Fruit fly (Drosophila melanogaster) Kc167 (cell line): Measurements from ENCODE around the gene CG32486.

Experiments
- h ChIP-seq: fragments of >200 bp; optimal IDR thresholded peaks from 3 replicates; lab custom pipeline; 2018; ENCODE audit warnings: missing external identifiers
- psq ChIP-seq: fragments of >200 bp; optimal IDR thresholded peaks from 2 replicates; lab custom pipeline; 2017; ENCODE audit warnings: missing external identifiers

DNA sequence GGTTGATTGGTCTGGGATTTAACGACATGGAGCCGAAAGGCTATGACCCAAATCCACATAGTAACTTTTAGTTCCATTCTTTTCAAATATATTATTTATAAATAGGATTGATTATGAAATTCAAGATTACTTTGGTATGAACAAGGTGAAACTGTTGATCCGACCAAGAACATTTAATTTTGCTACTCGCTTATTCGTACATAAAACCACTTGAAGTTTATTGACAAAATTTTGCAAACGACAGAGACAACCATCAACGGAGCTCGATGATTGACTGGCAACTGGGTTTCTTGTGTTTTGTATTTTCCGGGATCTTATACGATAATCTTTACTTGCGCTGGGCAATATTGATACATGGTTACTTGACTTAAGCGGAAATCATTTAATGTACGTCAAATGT is 43.7 kb upstream of the CG32486 start, which contains the start of gene CG45067:
- TF ChIP-seq h (no peak), psq (no peak)
